Worm (Caenorhabditis elegans) whole organism, late embryonic: Measurements from ENCODE around the gene F11D11.21.

Source experiments
- elt-2 ChIP-seq: sonication (generic microtip); optimal IDR thresholded peaks from 2 replicates; lab custom pipeline; 2016; ENCODE audit warnings: missing genetic modification reagents, missing genetic modification characterization, missing compliant biosample characterization
- unc-86 ChIP-seq: sonication (generic microtip); optimal IDR thresholded peaks from 2 replicates; lab custom pipeline; 2016; ENCODE audit warnings: missing genetic modification characterization, missing compliant biosample characterization

DNA sequence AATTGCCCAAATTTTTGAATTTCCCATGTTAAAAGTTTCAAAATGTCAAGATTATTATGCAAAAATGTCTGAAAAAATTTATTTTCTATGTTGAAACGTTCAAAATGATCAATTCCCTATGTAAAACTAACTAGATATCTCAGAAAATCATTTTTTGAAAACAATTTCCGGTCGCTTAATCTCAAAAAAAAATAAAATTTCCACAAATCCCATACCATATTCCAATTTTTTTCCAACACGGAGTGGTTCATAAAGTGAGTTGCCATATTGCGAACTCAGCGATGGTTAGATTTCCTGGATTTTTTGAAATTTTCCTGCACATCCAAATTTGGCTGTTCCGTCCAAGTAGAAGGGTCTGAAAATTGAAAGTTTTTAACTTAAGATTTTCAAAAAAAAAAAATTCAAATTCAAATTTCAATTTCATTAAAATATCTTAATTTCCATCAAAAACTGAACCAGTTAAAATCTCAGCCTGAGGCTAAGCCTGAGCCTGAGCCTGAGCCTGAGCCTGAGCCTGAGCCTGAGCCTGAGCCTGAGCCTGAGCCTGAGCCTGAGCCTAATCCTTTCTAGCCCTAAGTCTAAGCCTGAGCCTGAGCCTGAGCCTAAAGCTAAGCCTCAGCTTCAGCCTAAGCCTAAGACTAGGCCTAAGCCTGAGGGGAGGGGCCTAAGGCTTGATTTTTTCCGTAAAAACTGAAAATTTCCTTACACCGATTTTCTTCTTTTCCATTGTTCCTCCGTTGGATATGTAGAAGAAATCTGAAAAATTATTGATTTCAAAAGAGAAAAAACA lies 27.6 kb downstream of the F11D11.21 start:
- no peak for TF ChIP-seq unc-86 (tag; lab: Kevin White, UChicago)
- TF ChIP-seq elt-2 (tag; lab: Kevin White, UChicago), result no peak
